Worm (Caenorhabditis elegans) whole organism, young adult: Measurements from ENCODE around the gene T28C12.1.

ENCODE experiments used
- F22D6.2 ChIP-seq: sonication (generic microtip); optimal IDR thresholded peaks from 2 replicates; lab custom pipeline; 2016; ENCODE audit warnings: mild to moderate bottlenecking, missing genetic modification characterization, missing compliant biosample characterization
- akir-1 ChIP-seq: fragments of 200-800 bp; sonication (Bioruptor generic); optimal IDR thresholded peaks from 2 replicates; lab custom pipeline; 2018; ENCODE audit warnings: mild to moderate bottlenecking, missing genetic modification characterization, moderate library complexity, missing compliant biosample characterization
- ama-1 ChIP-seq, 3 experiments: fragments of 150-350 bp in 1 of 3; sonication (generic microtip) in 2 of 3; optimal IDR thresholded peaks; 2 replicates each; lab custom pipeline; 2014 to 2018; ENCODE audit warnings: missing biosample characterization in 2 of 3, missing genetic modification characterization in 2 of 3, missing genetic modification reagents in 2 of 3

DNA sequence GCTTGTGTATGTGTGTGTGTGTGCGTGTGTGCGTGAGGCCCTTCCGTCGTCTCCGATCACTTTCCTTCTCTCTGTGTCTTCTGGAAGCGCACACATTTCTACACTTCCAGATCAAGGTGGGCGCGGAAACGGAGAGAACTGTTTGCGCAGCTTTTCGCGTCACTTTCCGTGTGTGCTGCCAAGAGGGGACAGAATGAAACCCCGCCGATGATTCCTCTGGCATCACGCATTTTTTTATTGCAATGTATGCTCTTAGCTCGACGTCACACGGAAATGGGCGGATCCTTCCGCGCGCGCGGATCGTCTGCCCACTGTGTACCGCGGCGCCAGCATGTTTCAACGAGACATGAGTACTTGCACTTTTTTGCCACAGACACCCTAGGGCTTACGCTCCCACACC, 23.7 kb downstream of the T28C12.1 start:
- TF ChIP-seq F22D6.2 (tag; lab: Kevin White, UChicago) (no peak), ama-1 (optimal IDR thresholded peaks at IDR 0.05; lab: Kevin White, UChicago) (no peak), ama-1 (GFP tag; optimal IDR thresholded peaks at IDR 0.05; lab: Kevin White, UChicago) (no peak), akir-1 (GFP tag; lab: Kevin White, UChicago) (no peak)
